Fruit fly (Drosophila melanogaster) Kc167 (cell line): ENCODE results near the gene neb.

Experiments used
- h ChIP-seq: fragments of >200 bp; optimal IDR thresholded peaks from 3 replicates; lab custom pipeline; 2018; ENCODE audit warnings: missing external identifiers
- psq ChIP-seq: fragments of >200 bp; optimal IDR thresholded peaks from 2 replicates; lab custom pipeline; 2017; ENCODE audit warnings: missing external identifiers
- ttk ChIP-seq: sonication (Bioruptor generic); optimal IDR thresholded peaks from 2 replicates; lab custom pipeline; 2017; ENCODE audit warnings: missing external identifiers

DNA sequence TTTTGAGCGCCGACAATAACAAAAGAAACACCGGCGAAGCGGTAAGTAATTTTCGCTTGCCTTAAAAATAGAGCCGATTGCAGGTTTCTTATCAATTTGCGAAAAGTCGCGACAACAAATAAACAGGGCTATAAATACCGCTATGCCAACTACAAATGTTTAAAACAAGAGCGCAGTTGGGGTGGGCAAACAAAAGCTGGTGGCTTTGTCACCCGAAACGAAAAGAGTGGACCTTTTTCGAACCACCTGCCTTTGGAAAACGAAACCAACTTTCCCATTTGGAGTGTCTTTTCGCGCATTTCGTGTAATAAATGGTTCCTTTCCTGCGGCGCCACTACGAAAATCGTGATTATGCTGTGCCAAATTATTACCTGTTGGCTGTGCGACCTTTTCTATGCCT, 22.6 kb downstream of the neb start:
- TF ChIP-seq ttk (lab: Kevin White, UChicago) (no peak), h (lab: Kevin White, UChicago) (no peak), psq (lab: Kevin White, UChicago) (no peak)
